Worm (Caenorhabditis elegans) whole organism, L2 larva: ENCODE results near the gene F11C1.4.

Source experiments
- C34F6.9 ChIP-seq: fragments of 150-350 bp; optimal IDR thresholded peaks from 2 replicates; lab custom pipeline; 2014; ENCODE audit warnings: missing biosample characterization, missing genetic modification characterization
- R02D3.7 ChIP-seq: fragments of 150-350 bp; optimal IDR thresholded peaks from 2 replicates; lab custom pipeline; 2014; ENCODE audit warnings: missing biosample characterization, missing genetic modification characterization
- Y55F3AM.14 ChIP-seq: fragments of 200-800 bp; sonication (Bioruptor generic); optimal IDR thresholded peaks from 2 replicates; lab custom pipeline; 2018; ENCODE audit warnings: mild to moderate bottlenecking, missing genetic modification characterization, missing compliant biosample characterization
- ZK546.5 ChIP-seq: sonication (generic microtip); optimal IDR thresholded peaks from 2 replicates; lab custom pipeline; 2017; ENCODE audit warnings: missing biosample characterization, missing genetic modification characterization
- alr-1 ChIP-seq: fragments of 150-350 bp; optimal IDR thresholded peaks from 2 replicates; lab custom pipeline; 2014; ENCODE audit warnings: missing biosample characterization, missing genetic modification characterization
- aly-2 ChIP-seq: fragments of 150-350 bp; optimal IDR thresholded peaks from 2 replicates; lab custom pipeline; 2014; ENCODE audit warnings: missing biosample characterization, missing genetic modification characterization
- ama-1 ChIP-seq: fragments of 150-350 bp; optimal IDR thresholded peaks from 2 replicates; lab custom pipeline; 2018; ENCODE audit warnings: inconsistent platforms
- blmp-1 ChIP-seq: sonication (generic microtip); optimal IDR thresholded peaks from 2 replicates; lab custom pipeline; 2017; ENCODE audit warnings: missing genetic modification characterization, mild to moderate bottlenecking, missing compliant biosample characterization, antibody characterized with exemption, moderate library complexity; ENCODE audit not compliant: insufficient read depth
- ceh-16 ChIP-seq: fragments of 150-350 bp; optimal IDR thresholded peaks from 2 replicates; lab custom pipeline; 2014; ENCODE audit warnings: missing biosample characterization, missing genetic modification characterization
- ceh-82 ChIP-seq: fragments of 150-350 bp; optimal IDR thresholded peaks from 2 replicates; lab custom pipeline; 2014; ENCODE audit warnings: missing biosample characterization, missing genetic modification characterization
- crh-2 ChIP-seq: sonication (generic microtip); optimal IDR thresholded peaks from 2 replicates; lab custom pipeline; 2017; ENCODE audit warnings: missing biosample characterization, missing genetic modification characterization
- dmd-4 ChIP-seq: sonication (generic microtip); optimal IDR thresholded peaks from 2 replicates; lab custom pipeline; 2017; ENCODE audit warnings: missing biosample characterization, missing genetic modification characterization
- elt-1 ChIP-seq: fragments of 150-350 bp; optimal IDR thresholded peaks from 2 replicates; lab custom pipeline; 2014; ENCODE audit warnings: missing biosample characterization, missing genetic modification characterization
- fos-1 ChIP-seq: fragments of 150-350 bp; optimal IDR thresholded peaks from 2 replicates; lab custom pipeline; 2014; ENCODE audit warnings: missing biosample characterization, missing genetic modification characterization
- gmeb-1 ChIP-seq: fragments of 150-350 bp; optimal IDR thresholded peaks from 2 replicates; lab custom pipeline; 2014; ENCODE audit warnings: missing biosample characterization, missing genetic modification characterization
- lin-11 ChIP-seq: fragments of 150-350 bp; sonication (generic microtip); optimal IDR thresholded peaks from 2 replicates; lab custom pipeline; 2014; ENCODE audit warnings: missing biosample characterization, missing genetic modification characterization, inconsistent platforms, mixed read lengths
- lin-13 ChIP-seq: fragments of 150-350 bp; optimal IDR thresholded peaks from 2 replicates; lab custom pipeline; 2014; ENCODE audit warnings: missing biosample characterization, missing genetic modification reagents, missing genetic modification characterization
- lin-39 ChIP-seq: fragments of 150-350 bp; optimal IDR thresholded peaks from 2 replicates; lab custom pipeline; 2014; ENCODE audit warnings: missing biosample characterization, missing genetic modification reagents, missing genetic modification characterization
- lsy-2 ChIP-seq, 2 experiments: fragments of 150-350 bp in 1 of 2; sonication (generic microtip) in 1 of 2; optimal IDR thresholded peaks; 2 replicates each; lab custom pipeline; 2014 to 2017; ENCODE audit warnings: missing biosample characterization in 2 of 2, missing genetic modification characterization in 2 of 2
- nhr-10 ChIP-seq: sonication (generic microtip); optimal IDR thresholded peaks from 2 replicates; lab custom pipeline; 2017; ENCODE audit warnings: missing biosample characterization, missing genetic modification characterization
- nhr-129 ChIP-seq: fragments of 150-350 bp; optimal IDR thresholded peaks from 2 replicates; lab custom pipeline; 2014; ENCODE audit warnings: missing biosample characterization, missing genetic modification characterization
- nhr-21 ChIP-seq: fragments of 150-350 bp; optimal IDR thresholded peaks from 2 replicates; lab custom pipeline; 2014; ENCODE audit warnings: missing biosample characterization, missing genetic modification characterization
- nhr-23 ChIP-seq: fragments of 150-350 bp; optimal IDR thresholded peaks from 2 replicates; lab custom pipeline; 2014; ENCODE audit warnings: missing biosample characterization, missing genetic modification reagents, missing genetic modification characterization
- nhr-25 ChIP-seq: fragments of 150-350 bp; sonication (generic microtip); optimal IDR thresholded peaks from 3 replicates; lab custom pipeline; 2014; ENCODE audit warnings: missing biosample characterization, missing genetic modification characterization
- peb-1 ChIP-seq: fragments of 150-350 bp; optimal IDR thresholded peaks from 2 replicates; lab custom pipeline; 2014; ENCODE audit warnings: missing biosample characterization, missing genetic modification characterization
- sem-4 ChIP-seq: fragments of 150-350 bp; optimal IDR thresholded peaks from 2 replicates; lab custom pipeline; 2014; ENCODE audit warnings: missing biosample characterization, missing genetic modification reagents, missing genetic modification characterization
- sma-9 ChIP-seq, 2 experiments: fragments of 150-350 bp in 1 of 2; sonication (generic microtip) in 1 of 2; optimal IDR thresholded peaks; 2 replicates each; lab custom pipeline; 2014 to 2016; ENCODE audit warnings: missing genetic modification characterization in 2 of 2, mild to moderate bottlenecking in 1 of 2, missing biosample characterization in 1 of 2, missing compliant biosample characterization in 1 of 2, missing genetic modification reagents in 1 of 2, moderate library complexity in 1 of 2
- snpc-4 ChIP-seq: fragments of 150-350 bp; optimal IDR thresholded peaks from 2 replicates; lab custom pipeline; 2014; ENCODE audit warnings: missing biosample characterization, missing genetic modification characterization
- unc-62 ChIP-seq: fragments of 150-350 bp; optimal IDR thresholded peaks from 2 replicates; lab custom pipeline; 2014; ENCODE audit warnings: missing biosample characterization, missing genetic modification reagents, missing genetic modification characterization
- ztf-4 ChIP-seq: fragments of 150-350 bp; optimal IDR thresholded peaks from 2 replicates; lab custom pipeline; 2014; ENCODE audit warnings: missing biosample characterization, missing genetic modification characterization

Gene F11C1.4

ce11 chrX:12996161-12996560 lies 19.3 kb downstream of the F11C1.4 start:
- TF ChIP-seq nhr-25 (tag; lab: Kevin White, UChicago), result peak; percentile 25
- TF ChIP-seq nhr-21 (tag; lab: Kevin White, UChicago), result no peak
- TF ChIP-seq, all 48 proteins: peak for 1

DNA sequence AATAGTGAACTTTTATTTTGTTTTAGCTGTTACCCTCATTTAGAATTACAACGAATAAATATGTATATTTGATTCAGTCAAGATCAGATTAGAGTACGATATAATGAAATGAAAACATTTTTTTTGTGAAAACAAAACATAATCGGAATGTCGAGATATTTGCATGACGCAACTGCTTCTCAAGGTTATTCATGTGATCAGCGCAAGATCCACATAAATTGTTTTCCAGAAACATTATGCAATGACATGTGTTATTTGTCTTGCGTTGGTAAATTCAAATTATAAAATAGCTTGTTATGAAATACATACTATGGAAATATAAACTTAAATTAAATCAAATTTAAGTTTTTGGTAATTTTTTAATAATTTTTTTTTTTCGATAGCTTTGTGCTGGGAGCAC lies 22.7 kb downstream of the F11C1.4 start:
- peak; percentile 78 for TF ChIP-seq nhr-25 (tag; lab: Kevin White, UChicago)
- TF ChIP-seq sem-4 (tag; lab: Kevin White, UChicago), result no peak

- TF ChIP-seq ama-1 (lab: Kevin White, UChicago), result no peak
- TF ChIP-seq elt-1 (tag; lab: Kevin White, UChicago), result no peak
- no peak for TF ChIP-seq blmp-1 (tag; lab: Kevin White, UChicago)
- TF ChIP-seq nhr-23 (tag; lab: Kevin White, UChicago), result no peak
- TF ChIP-seq dmd-4 (tag; lab: Kevin White, UChicago), result no peak
Observed at ce11 chrX:13000837-13001236, 24.0 kb downstream of the F11C1.4 start.

DNA sequence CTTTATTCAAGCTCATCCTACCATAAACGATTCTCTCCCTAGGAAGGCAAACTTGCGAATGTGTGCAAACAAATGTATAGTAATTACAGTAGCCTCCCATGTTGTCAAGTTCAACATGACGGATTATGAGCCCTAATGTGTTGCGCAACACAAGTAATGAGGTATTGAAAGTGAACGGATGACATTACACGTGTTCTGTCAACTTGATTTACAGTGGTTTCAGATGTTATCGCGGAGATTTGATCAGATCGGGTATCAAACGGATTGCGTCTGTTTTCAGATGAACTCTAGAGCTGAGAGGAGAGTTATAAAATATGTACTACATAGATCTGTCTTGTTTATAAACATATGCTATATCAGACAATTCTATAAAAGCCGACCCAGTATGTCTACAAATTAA lies 25.4 kb downstream of the F11C1.4 start:
- TF ChIP-seq nhr-25 (tag; lab: Kevin White, UChicago) (peak; percentile 4), lin-11 (tag; lab: Kevin White, UChicago) (no peak)
- TF ChIP-seq, all 48 proteins: peak for 1

- TF ChIP-seq ztf-4 (tag; lab: Kevin White, UChicago) (no peak), sem-4 (tag; lab: Kevin White, UChicago) (no peak), blmp-1 (tag; lab: Kevin White, UChicago) (peak; percentile 71), nhr-25 (tag; lab: Kevin White, UChicago) (peak; percentile 49), peb-1 (tag; lab: Kevin White, UChicago) (no peak)
Observed at ce11 chrX:13003092-13003491, 26.2 kb downstream of the F11C1.4 start.

DNA sequence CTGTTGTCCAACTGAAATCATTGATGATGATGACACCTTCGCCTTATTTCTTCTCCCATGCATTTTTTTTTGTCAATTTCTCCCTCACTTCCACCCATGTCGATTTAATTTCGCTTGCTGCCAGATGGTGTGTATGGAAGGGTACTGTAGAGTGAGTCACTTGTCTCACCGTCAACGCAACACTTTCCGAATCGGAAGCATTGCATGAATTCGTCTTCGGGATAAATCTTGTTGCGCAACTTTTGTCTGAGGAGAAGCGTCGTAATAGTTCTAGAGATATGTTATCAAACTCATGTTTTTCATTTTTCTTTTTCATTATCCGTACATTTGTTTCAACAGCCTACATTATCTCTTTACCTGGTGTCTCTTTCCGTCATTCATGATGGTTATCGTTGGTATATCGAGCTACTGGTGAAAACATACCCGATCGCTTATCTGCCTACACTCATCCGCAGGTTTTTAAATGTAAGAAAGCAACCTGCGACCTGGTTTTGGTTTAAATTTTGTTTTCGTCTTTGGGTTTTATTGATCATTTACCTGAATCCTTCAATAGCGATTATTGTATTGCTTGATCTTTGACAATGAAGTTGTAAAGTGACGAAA lies 27.7 kb downstream of the F11C1.4 start:
- TF ChIP-seq elt-1 (tag; lab: Kevin White, UChicago) (peak; percentile 32), peb-1 (tag; lab: Kevin White, UChicago) (no peak), alr-1 (tag; lab: Kevin White, UChicago) (no peak), ceh-16 (peak; percentile 65), aly-2 (tag; lab: Kevin White, UChicago) (no peak), unc-62 (GFP tag; lab: Kevin White, UChicago) (no peak), nhr-23 (tag; lab: Kevin White, UChicago) (no peak), Y55F3AM.14 (GFP tag; lab: Kevin White, UChicago) (no peak), ceh-82 (tag; lab: Kevin White, UChicago) (no peak), gmeb-1 (tag; lab: Kevin White, UChicago) (no peak), lin-13 (GFP tag; lab: Kevin White, UChicago) (no peak), nhr-21 (tag; lab: Kevin White, UChicago) (no peak), fos-1 (no peak), snpc-4 (tag; lab: Kevin White, UChicago) (no peak), lin-39 (tag; lab: Kevin White, UChicago) (no peak), crh-2 (tag; lab: Kevin White, UChicago) (no peak), nhr-10 (tag; lab: Kevin White, UChicago) (no peak), nhr-129 (tag; lab: Kevin White, UChicago) (no peak), sma-9 (GFP tag; optimal IDR thresholded peaks at IDR 0.05; lab: Kevin White, UChicago) (peak; percentile 15), sma-9 (tag; optimal IDR thresholded peaks at IDR 0.05; lab: Kevin White, UChicago) (no peak), C34F6.9 (tag; lab: Kevin White, UChicago) (no peak), lsy-2 (tag; optimal IDR thresholded peaks at IDR 0.05; lab: Kevin White, UChicago) (peak in 1 of 2 experiments; percentile 14), ZK546.5 (tag; lab: Kevin White, UChicago) (no peak), nhr-25 (tag; lab: Kevin White, UChicago) (peak; percentile 69), R02D3.7 (tag; lab: Kevin White, UChicago) (no peak)
